Fruit fly (Drosophila melanogaster): ENCODE results near the gene CG42831.
A peak's percentile ranks its signal among the peaks of the same experiment; 100 is the strongest.

The CG42831 gene

DNA sequence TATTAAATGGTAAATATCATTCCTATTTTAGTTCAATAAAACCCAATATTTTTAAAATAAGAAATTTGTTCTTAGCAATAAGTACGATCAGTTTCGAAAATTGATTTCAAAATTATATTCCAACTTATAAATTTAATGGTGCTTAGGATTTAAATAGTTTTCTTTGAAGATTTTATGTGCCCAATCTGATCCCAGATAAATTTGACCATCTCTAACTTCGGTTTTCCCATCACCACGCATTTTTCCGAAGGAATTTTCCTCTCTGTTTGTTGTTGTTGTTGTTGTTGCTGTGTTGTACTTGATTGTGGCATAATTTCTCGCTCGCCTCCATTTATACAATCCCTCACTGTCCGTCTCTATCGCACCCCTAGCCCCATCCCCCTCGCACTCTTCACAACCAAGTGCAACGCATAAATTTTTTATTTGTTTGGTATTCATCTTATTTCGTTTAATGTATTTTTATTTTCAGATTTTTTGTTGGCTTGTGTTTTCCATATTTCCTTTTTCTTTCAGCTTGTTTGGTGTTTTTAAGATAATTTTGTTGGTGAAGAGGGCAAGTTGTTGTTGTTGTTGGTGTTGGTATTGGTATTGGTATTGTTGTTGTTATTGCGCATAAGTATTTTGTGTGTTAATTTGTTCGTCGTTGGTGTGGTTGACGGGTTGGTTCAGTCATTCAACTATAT lies 35.1 kb downstream of the CG42831 start (continued):
- TF ChIP-seq CG33557 (GFP tag; optimal IDR thresholded peaks at IDR 0.05) (no peak), CG6765 (GFP tag; optimal IDR thresholded peaks at IDR 0.05) (no peak), CG18599 (GFP tag; optimal IDR thresholded peaks at IDR 0.05) (no peak), CG10321 (GFP tag; IDR thresholded peaks at IDR 0.05) (no peak), CG10959 (GFP tag; IDR thresholded peaks at IDR 0.05) (no peak), ase (GFP tag; IDR thresholded peaks at IDR 0.05) (no peak), CG9215 (GFP tag; IDR thresholded peaks at IDR 0.05) (no peak), Abd-B (GFP tag; optimal IDR thresholded peaks at IDR 0.05) (peak; percentile 12), CG12071 (GFP tag; optimal IDR thresholded peaks at IDR 0.05) (no peak), chn (GFP tag; optimal IDR thresholded peaks at IDR 0.05) (no peak), Jarid2 (GFP tag; optimal IDR thresholded peaks at IDR 0.05) (no peak), bcd (GFP tag; optimal IDR thresholded peaks at IDR 0.05) (no peak), Nf-YB (GFP tag; optimal IDR thresholded peaks at IDR 0.05) (no peak), CG30403 (GFP tag; optimal IDR thresholded peaks at IDR 0.05) (peak; percentile 24), Ptx1 (GFP tag; IDR thresholded peaks at IDR 0.05) (no peak), klu (GFP tag; IDR thresholded peaks at IDR 0.05) (no peak), nau (GFP tag; optimal IDR thresholded peaks at IDR 0.05) (no peak), HLH3B (GFP tag; IDR thresholded peaks at IDR 0.05) (0 out of 2 replicates have a peak, but pooled peaks have one; percentile 19), CG6254 (GFP tag; optimal IDR thresholded peaks at IDR 0.05) (peak; percentile 2), CG14441 (GFP tag; IDR thresholded peaks at IDR 0.05) (no peak), YL-1 (GFP tag; optimal IDR thresholded peaks at IDR 0.05) (no peak), dan (GFP tag; IDR thresholded peaks at IDR 0.05) (no peak), stc (GFP tag; IDR thresholded peaks at IDR 0.05) (no peak), CG3847 (GFP tag; IDR thresholded peaks at IDR 0.05) (no peak), CG4404 (GFP tag; IDR thresholded peaks at IDR 0.05) (no peak), danr (GFP tag; IDR thresholded peaks at IDR 0.05) (no peak), zen2 (GFP tag; IDR thresholded peaks at IDR 0.05; ENCODE audit: partially characterized antibody) (no peak), CG14014 (GFP tag; IDR thresholded peaks at IDR 0.05) (peak; percentile 34; the same call in 1 of the 2 replicates), Dp (GFP tag; optimal IDR thresholded peaks at IDR 0.05) (no peak), az2 (GFP tag; optimal IDR thresholded peaks at IDR 0.05) (peak; percentile 51), Lhr (GFP tag; optimal IDR thresholded peaks at IDR 0.05) (no peak), emc (GFP tag; optimal IDR thresholded peaks at IDR 0.05) (no peak), CG13775 (GFP tag; optimal IDR thresholded peaks at IDR 0.05) (peak; percentile 43), tup (GFP tag; optimal IDR thresholded peaks at IDR 0.05) (no peak), ttk (GFP tag; IDR thresholded peaks at IDR 0.05) (no peak), gce (GFP tag; IDR thresholded peaks at IDR 0.05) (no peak), BEAF-32 (GFP tag; optimal IDR thresholded peaks at IDR 0.05) (peak; percentile 32), pb (GFP tag; optimal IDR thresholded peaks at IDR 0.05) (no peak), ato (GFP tag; IDR thresholded peaks at IDR 0.05; ENCODE audit: partially characterized antibody) (no peak), insv (GFP tag; optimal IDR thresholded peaks at IDR 0.05) (no peak), nom (GFP tag; optimal IDR thresholded peaks at IDR 0.05) (no peak), CG12391 (tag; optimal IDR thresholded peaks at IDR 0.05) (peak; percentile 42), unpg (GFP tag; optimal IDR thresholded peaks at IDR 0.05) (peak; percentile 15), CG17568 (GFP tag; optimal IDR thresholded peaks at IDR 0.05) (no peak), CG15696 (tag; optimal IDR thresholded peaks at IDR 0.05) (peak; percentile 59), tll (GFP tag; optimal IDR thresholded peaks at IDR 0.05) (peak in 1 of 2 experiments; percentile 27), CG5245 (GFP tag; optimal IDR thresholded peaks at IDR 0.05) (no peak), ems (GFP tag; optimal IDR thresholded peaks at IDR 0.05) (no peak), chm (GFP tag; IDR thresholded peaks at IDR 0.05) (0 out of 2 replicates have a peak, but pooled peaks have one; percentile 66)

Measured in whole organism, embryonic.